Worm (Caenorhabditis elegans) whole organism, mixed stage, embryonic: ENCODE measurements around the gene F59G1.4.

Experiments used
- M03D4.4 ChIP-seq: sonication (generic microtip); optimal IDR thresholded peaks from 2 replicates; lab custom pipeline; 2017; ENCODE audit warnings: mild to moderate bottlenecking, missing genetic modification characterization, missing compliant biosample characterization
- bed-3 ChIP-seq: fragments of 200-800 bp; sonication (Bioruptor generic); optimal IDR thresholded peaks from 3 replicates; lab custom pipeline; 2018; ENCODE audit warnings: mild to moderate bottlenecking, missing genetic modification characterization, moderate library complexity, missing compliant biosample characterization
- blmp-1 ChIP-seq: fragments of 150-350 bp; optimal IDR thresholded peaks from 2 replicates; lab custom pipeline; 2014; ENCODE audit warnings: missing biosample characterization, missing genetic modification characterization
- ceh-39 ChIP-seq: fragments of 150-350 bp; optimal IDR thresholded peaks from 2 replicates; lab custom pipeline; 2014; ENCODE audit warnings: missing biosample characterization, missing genetic modification characterization
- ceh-43 ChIP-seq: fragments of 200-800 bp; sonication (Bioruptor generic); optimal IDR thresholded peaks from 2 replicates; lab custom pipeline; 2018; ENCODE audit warnings: mild to moderate bottlenecking, missing genetic modification characterization, moderate library complexity, missing compliant biosample characterization
- ceh-83 ChIP-seq: fragments of 200-800 bp; sonication (Bioruptor generic); optimal IDR thresholded peaks from 2 replicates; lab custom pipeline; 2018; ENCODE audit warnings: mild to moderate bottlenecking, missing genetic modification characterization, missing compliant biosample characterization
- ces-1 ChIP-seq: fragments of 150-350 bp; optimal IDR thresholded peaks from 2 replicates; lab custom pipeline; 2014; ENCODE audit warnings: missing biosample characterization, missing genetic modification reagents, missing genetic modification characterization
- cnd-1 ChIP-seq: fragments of 200-800 bp; sonication (Bioruptor generic); optimal IDR thresholded peaks from 2 replicates; lab custom pipeline; 2018; ENCODE audit warnings: mild to moderate bottlenecking, missing genetic modification characterization, missing compliant biosample characterization
- drap-1 ChIP-seq: fragments of 200-800 bp; sonication (Bioruptor generic); optimal IDR thresholded peaks from 3 replicates; lab custom pipeline; 2018; ENCODE audit warnings: mild to moderate bottlenecking, missing genetic modification characterization, missing compliant biosample characterization
- elt-1 ChIP-seq: sonication (generic microtip); optimal IDR thresholded peaks from 2 replicates; lab custom pipeline; 2017; ENCODE audit warnings: missing genetic modification characterization, mild to moderate bottlenecking, missing compliant biosample characterization, antibody characterized with exemption, moderate library complexity, borderline replicate concordance; ENCODE audit not compliant: insufficient read depth
- elt-3 ChIP-seq: fragments of 150-350 bp; optimal IDR thresholded peaks from 2 replicates; lab custom pipeline; 2014; ENCODE audit warnings: missing biosample characterization, missing genetic modification characterization
- flh-1 ChIP-seq: fragments of 200-800 bp; sonication (Bioruptor generic); optimal IDR thresholded peaks from 2 replicates; lab custom pipeline; 2018; ENCODE audit warnings: mild to moderate bottlenecking, missing genetic modification characterization, moderate library complexity, missing compliant biosample characterization
- ham-2 ChIP-seq: fragments of 200-800 bp; sonication (Bioruptor generic); optimal IDR thresholded peaks from 2 replicates; lab custom pipeline; 2018; ENCODE audit warnings: mild to moderate bottlenecking, missing genetic modification characterization, missing compliant biosample characterization
- hlh-1 ChIP-seq: fragments of 150-350 bp; optimal IDR thresholded peaks from 2 replicates; lab custom pipeline; 2014; ENCODE audit warnings: missing biosample characterization, missing genetic modification reagents, missing genetic modification characterization
- lin-32 ChIP-seq: fragments of 200-800 bp; sonication (Bioruptor generic); optimal IDR thresholded peaks from 2 replicates; lab custom pipeline; 2018; ENCODE audit warnings: mild to moderate bottlenecking, missing genetic modification characterization, missing compliant biosample characterization
- lsy-2 ChIP-seq: fragments of 150-350 bp; optimal IDR thresholded peaks from 2 replicates; lab custom pipeline; 2014; ENCODE audit warnings: missing biosample characterization, missing genetic modification characterization
- mab-5 ChIP-seq: fragments of 150-350 bp; optimal IDR thresholded peaks from 2 replicates; lab custom pipeline; 2014; ENCODE audit warnings: missing biosample characterization, missing genetic modification characterization
- mep-1 ChIP-seq: fragments of 150-350 bp; optimal IDR thresholded peaks from 2 replicates; lab custom pipeline; 2017; ENCODE audit warnings: missing biosample characterization, missing genetic modification reagents, missing genetic modification characterization, inconsistent platforms
- mls-2 ChIP-seq: sonication (generic microtip); optimal IDR thresholded peaks from 2 replicates; lab custom pipeline; 2016; ENCODE audit warnings: mild to moderate bottlenecking, missing genetic modification characterization, moderate library complexity, missing compliant biosample characterization
- nhr-2 ChIP-seq: fragments of 150-350 bp; optimal IDR thresholded peaks from 2 replicates; lab custom pipeline; 2014; ENCODE audit warnings: missing biosample characterization, missing genetic modification characterization
- nhr-237 ChIP-seq: fragments of 150-350 bp; optimal IDR thresholded peaks from 2 replicates; lab custom pipeline; 2014; ENCODE audit warnings: missing biosample characterization, missing genetic modification characterization
- nhr-28 ChIP-seq: fragments of 150-350 bp; optimal IDR thresholded peaks from 2 replicates; lab custom pipeline; 2014; ENCODE audit warnings: missing biosample characterization, missing genetic modification characterization
- nhr-76 ChIP-seq: sonication (generic microtip); optimal IDR thresholded peaks from 2 replicates; lab custom pipeline; 2017; ENCODE audit warnings: missing biosample characterization, missing genetic modification characterization
- pha-4 ChIP-seq: fragments of 150-350 bp; optimal IDR thresholded peaks from 2 replicates; lab custom pipeline; 2018; ENCODE audit warnings: missing biosample characterization, missing genetic modification reagents, missing genetic modification characterization
- sem-2 ChIP-seq: fragments of 200-800 bp; sonication (Bioruptor generic); optimal IDR thresholded peaks from 2 replicates; lab custom pipeline; 2018; ENCODE audit warnings: mild to moderate bottlenecking, missing genetic modification characterization, missing compliant biosample characterization
- snpc-4 ChIP-seq: fragments of 150-350 bp; optimal IDR thresholded peaks from 2 replicates; lab custom pipeline; 2014; ENCODE audit warnings: missing biosample characterization, missing genetic modification characterization
- sptf-1 ChIP-seq: sonication (generic microtip); optimal IDR thresholded peaks from 2 replicates; lab custom pipeline; 2017; ENCODE audit warnings: mild to moderate bottlenecking, missing genetic modification characterization, moderate library complexity, missing compliant biosample characterization
- tbx-8 ChIP-seq: fragments of 200-800 bp; sonication (Bioruptor generic); optimal IDR thresholded peaks from 2 replicates; lab custom pipeline; 2018; ENCODE audit warnings: mild to moderate bottlenecking, missing genetic modification characterization, moderate library complexity, missing compliant biosample characterization
- unc-120 ChIP-seq: sonication (generic microtip); optimal IDR thresholded peaks from 2 replicates; lab custom pipeline; 2017; ENCODE audit warnings: missing genetic modification characterization, missing compliant biosample characterization; ENCODE audit not compliant: poor library complexity, severe bottlenecking
- unc-39 ChIP-seq: fragments of 150-350 bp; optimal IDR thresholded peaks from 2 replicates; lab custom pipeline; 2014; ENCODE audit warnings: missing biosample characterization, missing genetic modification characterization
- unc-62 ChIP-seq: fragments of 150-350 bp; optimal IDR thresholded peaks from 2 replicates; lab custom pipeline; 2014; ENCODE audit warnings: missing biosample characterization, missing genetic modification reagents, missing genetic modification characterization
- zip-8 ChIP-seq: fragments of 150-350 bp; optimal IDR thresholded peaks from 2 replicates; lab custom pipeline; 2014; ENCODE audit warnings: missing biosample characterization, missing genetic modification characterization
- ztf-11 ChIP-seq: fragments of 150-350 bp; optimal IDR thresholded peaks from 2 replicates; lab custom pipeline; 2014; ENCODE audit warnings: missing biosample characterization, missing genetic modification characterization

Gene F59G1.4

DNA sequence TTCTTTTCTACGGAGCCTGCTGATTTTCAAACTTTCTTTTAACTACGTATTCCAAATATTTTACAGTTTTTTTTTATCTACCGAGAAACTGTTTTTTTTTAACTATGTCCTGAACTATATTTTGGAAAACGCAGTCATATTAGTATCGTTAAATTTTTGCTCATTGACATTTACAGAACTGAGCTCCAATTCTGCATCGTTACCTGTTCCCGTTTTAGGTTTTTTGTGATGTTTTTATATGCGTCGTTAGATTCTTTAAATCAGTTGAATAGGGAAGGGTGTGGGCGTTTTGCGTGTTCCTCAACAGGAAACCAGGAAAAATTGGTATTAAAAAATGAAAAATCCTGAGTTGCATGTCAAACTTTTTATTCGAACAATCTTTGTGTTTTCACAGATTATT, 3.2 kb upstream of the F59G1.4 start:
- TF ChIP-seq M03D4.4 (tag; lab: Kevin White, UChicago) (no peak), mep-1 (tag; lab: Kevin White, UChicago) (no peak), nhr-237 (tag; lab: Kevin White, UChicago) (no peak), mls-2 (tag; lab: Kevin White, UChicago) (no peak), lsy-2 (no peak), sem-2 (no peak), ceh-39 (tag; lab: Kevin White, UChicago) (no peak), nhr-76 (tag; lab: Kevin White, UChicago) (no peak), ceh-43 (GFP tag; lab: Kevin White, UChicago) (no peak), flh-1 (GFP tag; lab: Kevin White, UChicago) (no peak), nhr-28 (no peak), elt-3 (tag; lab: Kevin White, UChicago) (no peak), snpc-4 (no peak), ztf-11 (tag; lab: Kevin White, UChicago) (no peak), bed-3 (GFP tag; lab: Kevin White, UChicago) (no peak), zip-8 (tag; lab: Kevin White, UChicago) (no peak), unc-120 (tag; lab: Kevin White, UChicago) (no peak)
- TF ChIP-seq, all 35 proteins: peak for 0

- TF ChIP-seq unc-62 (no peak), elt-1 (tag; lab: Kevin White, UChicago) (no peak), nhr-237 (tag; lab: Kevin White, UChicago) (no peak), sptf-1 (tag; lab: Kevin White, UChicago) (no peak), ces-1 (GFP tag; lab: Kevin White, UChicago) (no peak), ham-2 (GFP tag; lab: Kevin White, UChicago) (no peak), lin-32 (GFP tag; lab: Kevin White, UChicago) (no peak), flh-1 (GFP tag; lab: Kevin White, UChicago) (no peak), nhr-2 (no peak), ceh-83 (GFP tag; lab: Kevin White, UChicago) (no peak), nhr-76 (tag; lab: Kevin White, UChicago) (no peak), snpc-4 (no peak), sem-2 (no peak), blmp-1 (tag; lab: Kevin White, UChicago) (no peak), nhr-28 (no peak), mls-2 (tag; lab: Kevin White, UChicago) (no peak), mab-5 (tag; lab: Kevin White, UChicago) (no peak), zip-8 (tag; lab: Kevin White, UChicago) (no peak), hlh-1 (tag; lab: Kevin White, UChicago) (no peak), mep-1 (tag; lab: Kevin White, UChicago) (no peak)
Measured at ce11 chrII:5896512-5896911, 542 bp downstream of the F59G1.4 start.

DNA sequence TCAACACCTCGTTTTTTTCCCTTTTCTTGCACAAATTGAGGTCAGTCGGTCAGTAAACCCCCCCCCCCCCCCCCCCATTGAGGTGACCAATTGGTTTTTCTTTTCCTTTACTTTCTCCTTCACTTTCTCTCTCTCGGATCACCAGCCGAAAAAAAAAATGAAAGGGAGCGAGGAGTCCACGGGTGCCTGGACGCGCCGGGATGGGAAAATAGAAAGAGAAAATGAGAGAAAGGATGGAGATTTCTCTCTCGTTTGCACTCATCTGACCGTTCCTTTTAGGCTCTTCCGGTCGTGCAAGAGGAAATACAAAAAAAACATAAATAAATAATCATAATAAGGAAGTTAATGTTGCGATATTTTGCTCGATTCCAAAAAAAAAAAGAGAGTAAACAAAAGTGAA, 3.1 kb downstream of the F59G1.4 start:
- TF ChIP-seq blmp-1 (tag; lab: Kevin White, UChicago), result peak; percentile 53
- TF ChIP-seq hlh-1 (tag; lab: Kevin White, UChicago), result no peak

- TF ChIP-seq elt-1 (tag; lab: Kevin White, UChicago) (no peak), ces-1 (GFP tag; lab: Kevin White, UChicago) (no peak), blmp-1 (tag; lab: Kevin White, UChicago) (no peak)
Measured at ce11 chrII:5899865-5900486, 4.0 kb downstream of the F59G1.4 start.

DNA sequence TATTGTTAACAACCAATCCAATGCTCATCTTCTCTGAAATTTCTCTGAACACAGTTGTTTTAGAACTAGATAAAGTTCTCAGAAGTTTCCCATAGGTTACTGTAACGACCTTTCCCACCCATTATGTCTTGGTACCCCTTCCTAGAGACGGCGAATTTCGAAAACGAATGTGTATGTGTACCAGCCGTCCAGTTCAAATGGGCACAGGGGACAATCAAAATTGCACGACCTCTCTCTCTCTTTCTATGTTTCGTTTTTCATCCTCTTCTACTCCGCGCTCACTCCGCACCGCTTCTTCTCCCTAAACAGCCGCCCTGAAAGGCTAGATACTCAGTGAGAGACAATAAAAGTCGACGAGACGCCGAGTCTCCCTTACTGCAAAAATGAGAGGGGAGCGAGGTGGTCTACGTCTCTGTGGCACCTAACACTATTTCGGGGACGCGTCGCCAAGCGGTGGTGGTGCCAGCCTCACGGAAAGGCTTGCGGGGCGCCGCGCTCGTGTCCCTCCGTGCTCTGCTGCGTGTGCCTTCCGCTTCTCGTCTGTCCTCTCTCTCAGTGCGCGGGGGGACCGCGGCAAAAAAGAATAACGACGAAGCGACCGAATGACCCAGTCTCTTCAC, 5.5 kb downstream of the F59G1.4 start:
- TF ChIP-seq nhr-76 (tag; lab: Kevin White, UChicago) (no peak), unc-120 (tag; lab: Kevin White, UChicago) (no peak), ceh-43 (GFP tag; lab: Kevin White, UChicago) (no peak), pha-4 (no peak), lin-32 (GFP tag; lab: Kevin White, UChicago) (peak; percentile 4), drap-1 (GFP tag; lab: Kevin White, UChicago) (no peak), tbx-8 (GFP tag; lab: Kevin White, UChicago) (no peak), sptf-1 (tag; lab: Kevin White, UChicago) (peak; percentile 36), elt-3 (tag; lab: Kevin White, UChicago) (no peak), unc-62 (no peak), blmp-1 (tag; lab: Kevin White, UChicago) (no peak), nhr-2 (no peak), flh-1 (GFP tag; lab: Kevin White, UChicago) (no peak), unc-39 (tag; lab: Kevin White, UChicago) (no peak), nhr-28 (no peak), cnd-1 (tag; lab: Kevin White, UChicago) (no peak), mep-1 (tag; lab: Kevin White, UChicago) (no peak)
